Worm (Caenorhabditis elegans) whole organism, young adult: ENCODE results near the gene Y105C5B.1413.

Experiments used
- B0261.1 ChIP-seq: sonication (generic microtip); optimal IDR thresholded peaks from 2 replicates; lab custom pipeline; 2016; ENCODE audit warnings: mild to moderate bottlenecking, missing genetic modification characterization, moderate library complexity, missing compliant biosample characterization
- C06A6.2 ChIP-seq: fragments of 200-800 bp; sonication (Bioruptor generic); conservative IDR thresholded peaks from 2 replicates; pipeline ENCODE4 v1.3.6; 2022; ENCODE audit warnings: missing genetic modification characterization, missing compliant biosample characterization
- D2030.7 ChIP-seq: fragments of 200-800 bp; sonication (Bioruptor generic); IDR thresholded peaks from 2 replicates; pipeline ENCODE4 v1.3.6; 2022; ENCODE audit warnings: missing genetic modification reagents, missing genetic modification characterization, missing compliant biosample characterization
- F33H1.4 ChIP-seq: fragments of 200-800 bp; sonication (Bioruptor generic); IDR thresholded peaks from 2 replicates; pipeline ENCODE4 v1.3.6; 2022; ENCODE audit warnings: missing genetic modification reagents, missing genetic modification characterization, missing compliant biosample characterization
- K11D2.4 ChIP-seq: fragments of 200-800 bp; sonication (Bioruptor generic); IDR thresholded peaks from 2 replicates; pipeline ENCODE4 v1.3.6; 2022; ENCODE audit warnings: missing genetic modification reagents, missing genetic modification characterization, missing compliant biosample characterization
- Y53F4B.3 ChIP-seq: fragments of 200-800 bp; sonication (Bioruptor generic); IDR thresholded peaks from 2 replicates; pipeline ENCODE4 v1.3.6; 2022; ENCODE audit warnings: missing genetic modification reagents, missing genetic modification characterization, missing compliant biosample characterization
- Y95B8A.8 ChIP-seq: fragments of 200-800 bp; sonication (Bioruptor generic); IDR thresholded peaks from 2 replicates; pipeline ENCODE4 v1.3.6; 2022; ENCODE audit warnings: missing genetic modification reagents, missing genetic modification characterization, missing compliant biosample characterization
- aptf-3 ChIP-seq: fragments of 200-800 bp; sonication (Bioruptor generic); IDR thresholded peaks from 2 replicates; pipeline ENCODE4 v1.3.6; 2022; ENCODE audit warnings: missing genetic modification characterization, missing compliant biosample characterization
- atf-7 ChIP-seq: sonication (generic microtip); optimal IDR thresholded peaks from 2 replicates; lab custom pipeline; 2017; ENCODE audit warnings: mild to moderate bottlenecking, missing genetic modification characterization, missing compliant biosample characterization
- attf-3 ChIP-seq: fragments of 200-800 bp; sonication (Bioruptor generic); conservative IDR thresholded peaks from 2 replicates; pipeline ENCODE4 v1.3.6; 2022; ENCODE audit warnings: missing genetic modification reagents, missing genetic modification characterization, missing compliant biosample characterization
- attf-6 ChIP-seq: fragments of 200-800 bp; sonication (Bioruptor generic); IDR thresholded peaks from 2 replicates; pipeline ENCODE4 v1.3.6; 2022; ENCODE audit warnings: missing genetic modification reagents, missing genetic modification characterization, missing compliant biosample characterization
- bed-1 ChIP-seq: fragments of 200-800 bp; sonication (Bioruptor generic); IDR thresholded peaks from 2 replicates; pipeline ENCODE4 v1.3.6; 2022; ENCODE audit warnings: missing genetic modification reagents, missing genetic modification characterization, missing compliant biosample characterization
- bed-2 ChIP-seq: fragments of 200-800 bp; sonication (Bioruptor generic); IDR thresholded peaks from 2 replicates; pipeline ENCODE4 v1.3.6; 2022; ENCODE audit warnings: missing genetic modification reagents, missing genetic modification characterization, missing compliant biosample characterization
- ccch-3 ChIP-seq: fragments of 200-800 bp; sonication (Bioruptor generic); optimal IDR thresholded peaks from 2 replicates; lab custom pipeline; 2018; ENCODE audit warnings: mild to moderate bottlenecking, missing genetic modification characterization, missing compliant biosample characterization
- ceh-27 ChIP-seq: fragments of 200-800 bp; sonication (Bioruptor generic); optimal IDR thresholded peaks from 2 replicates; lab custom pipeline; 2018; ENCODE audit warnings: mild to moderate bottlenecking, missing genetic modification characterization, moderate library complexity, missing compliant biosample characterization
- dox-1 ChIP-seq: fragments of 200-800 bp; sonication (Bioruptor generic); IDR thresholded peaks from 2 replicates; pipeline ENCODE4 v1.3.6; 2022; ENCODE audit warnings: missing genetic modification reagents, missing genetic modification characterization, missing compliant biosample characterization
- egl-18 ChIP-seq: fragments of 200-800 bp; sonication (Bioruptor generic); IDR thresholded peaks from 2 replicates; pipeline ENCODE4 v1.3.6; 2022; ENCODE audit warnings: missing genetic modification reagents, missing genetic modification characterization, missing compliant biosample characterization
- hmg-1.2 ChIP-seq: fragments of 200-800 bp; sonication (Bioruptor generic); IDR thresholded peaks from 2 replicates; pipeline ENCODE4 v1.3.6; 2022; ENCODE audit warnings: missing genetic modification reagents, missing genetic modification characterization, missing compliant biosample characterization
- hmg-20 ChIP-seq: fragments of 200-800 bp; sonication (Bioruptor generic); IDR thresholded peaks from 2 replicates; pipeline ENCODE4 v1.3.6; 2022; ENCODE audit warnings: missing genetic modification reagents, missing genetic modification characterization, missing compliant biosample characterization
- lag-1 ChIP-seq: fragments of 200-800 bp; sonication (Bioruptor generic); IDR thresholded peaks from 2 replicates; pipeline ENCODE4 v1.3.6; 2022; ENCODE audit warnings: missing genetic modification reagents, missing genetic modification characterization, missing compliant biosample characterization
- lin-35 ChIP-seq, 3 experiments: fragments of 150-350 bp in 2 of 3; sonication (generic microtip) in 1 of 3; optimal IDR thresholded peaks; 2 replicates each; lab custom pipeline; 2014 to 2018; ENCODE audit warnings: missing biosample characterization in 3 of 3, missing genetic modification characterization in 3 of 3, missing genetic modification reagents in 3 of 3
- lir-1 ChIP-seq: fragments of 200-800 bp; sonication (Bioruptor generic); conservative IDR thresholded peaks from 2 replicates; pipeline ENCODE4 v1.3.6; 2022; ENCODE audit warnings: missing genetic modification reagents, missing genetic modification characterization, missing compliant biosample characterization
- madf-8 ChIP-seq: fragments of 200-800 bp; sonication (Bioruptor generic); conservative IDR thresholded peaks from 2 replicates; pipeline ENCODE4 v1.3.6; 2022; ENCODE audit warnings: missing genetic modification reagents, missing genetic modification characterization, missing compliant biosample characterization
- nfya-2 ChIP-seq: fragments of 200-800 bp; sonication (Bioruptor generic); IDR thresholded peaks from 2 replicates; pipeline ENCODE4 v1.3.6; 2022; ENCODE audit warnings: missing genetic modification reagents, missing genetic modification characterization, missing compliant biosample characterization
- nfyb-1 ChIP-seq: fragments of 200-800 bp; sonication (Bioruptor generic); IDR thresholded peaks from 2 replicates; pipeline ENCODE4 v1.3.6; 2022; ENCODE audit warnings: missing genetic modification reagents, missing genetic modification characterization, missing compliant biosample characterization
- nhr-179 ChIP-seq: sonication (generic microtip); optimal IDR thresholded peaks from 2 replicates; lab custom pipeline; 2016; ENCODE audit warnings: mild to moderate bottlenecking, missing genetic modification characterization, missing compliant biosample characterization
- nhr-27 ChIP-seq: fragments of 200-800 bp; sonication (Bioruptor generic); optimal IDR thresholded peaks from 2 replicates; lab custom pipeline; 2018; ENCODE audit warnings: mild to moderate bottlenecking, missing genetic modification characterization, moderate library complexity, missing compliant biosample characterization
- nhr-90 ChIP-seq: sonication (generic microtip); optimal IDR thresholded peaks from 2 replicates; lab custom pipeline; 2016; ENCODE audit warnings: missing genotype, mild to moderate bottlenecking, missing genetic modification characterization, missing compliant biosample characterization
- repo-1 ChIP-seq: sonication (generic microtip); optimal IDR thresholded peaks from 2 replicates; lab custom pipeline; 2017; ENCODE audit warnings: mild to moderate bottlenecking, missing genetic modification characterization, missing compliant biosample characterization
- sdz-38 ChIP-seq: sonication (generic microtip); optimal IDR thresholded peaks from 2 replicates; lab custom pipeline; 2016; ENCODE audit warnings: missing genotype, missing genetic modification characterization, missing compliant biosample characterization
- snpc-4 ChIP-seq, 5 experiments: fragments of 150-350 bp in 1 of 5; sonication (generic microtip) in 4 of 5; optimal IDR thresholded peaks; 2 replicates each; lab custom pipeline; 2014 to 2018; ENCODE audit warnings: missing genetic modification characterization in 5 of 5, missing biosample characterization in 3 of 5, antibody characterized with exemption in 2 of 5, mild to moderate bottlenecking in 2 of 5, missing compliant biosample characterization in 2 of 5, missing genotype in 2 of 5, moderate library complexity in 2 of 5, missing genetic modification reagents in 1 of 5
- somi-1 ChIP-seq: fragments of 200-800 bp; sonication (Bioruptor generic); optimal IDR thresholded peaks from 2 replicates; lab custom pipeline; 2018; ENCODE audit warnings: mild to moderate bottlenecking, missing genetic modification characterization, missing compliant biosample characterization
- tbp1 ChIP-seq: fragments of 200-800 bp; sonication (Bioruptor generic); optimal IDR thresholded peaks from 2 replicates; lab custom pipeline; 2018; ENCODE audit warnings: mild to moderate bottlenecking, missing genetic modification characterization, missing compliant biosample characterization
- unc-130 ChIP-seq: sonication (generic microtip); optimal IDR thresholded peaks from 2 replicates; lab custom pipeline; 2016; ENCODE audit warnings: missing genetic modification reagents, missing genetic modification characterization, missing compliant biosample characterization
- ztf-3 ChIP-seq: fragments of 200-800 bp; sonication (Bioruptor generic); optimal IDR thresholded peaks from 2 replicates; lab custom pipeline; 2018; ENCODE audit warnings: mild to moderate bottlenecking, missing genetic modification characterization, missing compliant biosample characterization

Gene Y105C5B.1413

ce11 chrIV:16221559-16221958 lies 37.1 kb upstream of the Y105C5B.1413 start, which contains the start of gene srv-11:
Gene srv-11 (minus strand): TSS chrIV:16221659.
- TF ChIP-seq F33H1.4 (GFP tag; lab: Robert Waterston, UW) (no peak), atf-7 (tag; lab: Kevin White, UChicago) (no peak), somi-1 (GFP tag; lab: Kevin White, UChicago) (no peak), bed-2 (GFP tag; lab: Robert Waterston, UW) (no peak), repo-1 (no peak), nhr-27 (no peak), lag-1 (no peak), nfya-2 (GFP tag; lab: Robert Waterston, UW) (no peak), lin-35 (GFP tag; optimal IDR thresholded peaks at IDR 0.05; lab: Kevin White, UChicago) (no peak), sdz-38 (no peak), aptf-3 (GFP tag; lab: Robert Waterston, UW) (no peak), Y95B8A.8 (no peak), hmg-20 (GFP tag; lab: Robert Waterston, UW) (no peak), ccch-3 (GFP tag; lab: Kevin White, UChicago) (no peak), nhr-90 (tag; lab: Kevin White, UChicago) (no peak), K11D2.4 (no peak), dox-1 (GFP tag; lab: Robert Waterston, UW) (no peak), lir-1 (GFP tag; lab: Robert Waterston, UW) (no peak), attf-3 (GFP tag; lab: Robert Waterston, UW) (no peak), tbp1 (GFP tag; lab: Kevin White, UChicago) (no peak)

ce11 chrIV:16220688-16221087 lies 36.3 kb upstream of the Y105C5B.1413 start:
- TF ChIP-seq attf-6 (GFP tag; lab: Robert Waterston, UW) (peak; percentile 80), madf-8 (no peak), ztf-3 (GFP tag; lab: Kevin White, UChicago) (no peak), snpc-4 (GFP tag; optimal IDR thresholded peaks at IDR 0.05; lab: Kevin White, UChicago) (no peak), snpc-4 (tag; optimal IDR thresholded peaks at IDR 0.05; lab: Kevin White, UChicago) (peak in 1 of 4 experiments; percentile 36), D2030.7 (GFP tag; lab: Robert Waterston, UW) (no peak), nfyb-1 (GFP tag; lab: Robert Waterston, UW) (no peak), C06A6.2 (GFP tag; lab: Robert Waterston, UW) (no peak)

ce11 chrIV:16216165-16216564 lies 31.7 kb upstream of the Y105C5B.1413 start:
- TF ChIP-seq hmg-1.2 (GFP tag; lab: Robert Waterston, UW), result no peak
- no peak for TF ChIP-seq Y53F4B.3 (GFP tag; lab: Robert Waterston, UW)
- no peak for TF ChIP-seq unc-130 (GFP tag; lab: Kevin White, UChicago)
- no peak for TF ChIP-seq B0261.1 (tag; lab: Kevin White, UChicago)
- TF ChIP-seq nhr-179 (tag; lab: Kevin White, UChicago), result no peak
- no peak for TF ChIP-seq bed-1 (GFP tag; lab: Robert Waterston, UW)
- TF ChIP-seq ceh-27 (GFP tag; lab: Kevin White, UChicago), result no peak
- TF ChIP-seq egl-18 (GFP tag; lab: Robert Waterston, UW), result no peak
- TF ChIP-seq snpc-4 (GFP tag; optimal IDR thresholded peaks at IDR 0.05; lab: Kevin White, UChicago), result no peak
- peak in 2 of 4 experiments; percentile 22 to 58 for TF ChIP-seq snpc-4 (tag; optimal IDR thresholded peaks at IDR 0.05; lab: Kevin White, UChicago)
- peak; percentile 54; the same call in 1 of the 2 replicates for TF ChIP-seq attf-6 (GFP tag; lab: Robert Waterston, UW)
